Fruit fly (Drosophila melanogaster): ENCODE data around the gene GstT3.

Gene GstT3

dm6 chrX:20481404-20481803 is 14.1 kb downstream of the GstT3 start (continued):
- TF ChIP-seq croc (GFP tag; conservative IDR thresholded peaks at IDR 0.05), result no peak
- no peak for TF ChIP-seq MESR4 (GFP tag; optimal IDR thresholded peaks at IDR 0.05)
- TF ChIP-seq CG12071 (GFP tag; optimal IDR thresholded peaks at IDR 0.05), result no peak
- TF ChIP-seq CG10321 (GFP tag; IDR thresholded peaks at IDR 0.05), result no peak
- no peak for TF ChIP-seq CG7372 (GFP tag; IDR thresholded peaks at IDR 0.05)
- peak; percentile 6 for TF ChIP-seq sens (GFP tag)
- TF ChIP-seq CG13775 (GFP tag; optimal IDR thresholded peaks at IDR 0.05), result no peak
- TF ChIP-seq slp2 (GFP tag; optimal IDR thresholded peaks at IDR 0.05), result no peak
- TF ChIP-seq Gug (GFP tag; IDR thresholded peaks at IDR 0.05), result no peak
- TF ChIP-seq Xbp1 (GFP tag; optimal IDR thresholded peaks at IDR 0.05), result no peak
- TF ChIP-seq mirr (GFP tag; optimal IDR thresholded peaks at IDR 0.05), result peak; percentile 39
- no peak for TF ChIP-seq CG6683 (GFP tag; optimal IDR thresholded peaks at IDR 0.05)
- no peak for TF ChIP-seq CG17361 (GFP tag; IDR thresholded peaks at IDR 0.05)
- TF ChIP-seq CG34224 (GFP tag; IDR thresholded peaks at IDR 0.05; ENCODE audit: partially characterized antibody), result no peak
- no peak for TF ChIP-seq CG18619 (GFP tag; optimal IDR thresholded peaks at IDR 0.05)
- TF ChIP-seq Neu2 (GFP tag; optimal IDR thresholded peaks at IDR 0.05; ENCODE audit: borderline replicate concordance), result no peak
- TF ChIP-seq ase (GFP tag; IDR thresholded peaks at IDR 0.05), result 0 out of 3 replicates have a peak, but pooled peaks have one; percentile 15
- TF ChIP-seq Dp (GFP tag; optimal IDR thresholded peaks at IDR 0.05), result no peak
- no peak for TF ChIP-seq Atf3 (GFP tag; optimal IDR thresholded peaks at IDR 0.05)
- no peak for TF ChIP-seq chn (GFP tag; optimal IDR thresholded peaks at IDR 0.05)
- no peak for TF ChIP-seq repo (GFP tag; optimal IDR thresholded peaks at IDR 0.05)
- no peak for TF ChIP-seq Scr (GFP tag; IDR thresholded peaks at IDR 0.05; ENCODE audit: partially characterized antibody)
- no peak for TF ChIP-seq cas (GFP tag; IDR thresholded peaks at IDR 0.05)
- no peak for TF ChIP-seq amos (GFP tag; IDR thresholded peaks at IDR 0.05; ENCODE audit: partially characterized antibody)
- no peak for TF ChIP-seq fu2 (GFP tag; optimal IDR thresholded peaks at IDR 0.05)
- TF ChIP-seq ssp (GFP tag; IDR thresholded peaks at IDR 0.05), result no peak
- no peak for TF ChIP-seq chif (GFP tag; optimal IDR thresholded peaks at IDR 0.05)
- TF ChIP-seq gt (GFP tag; IDR thresholded peaks at IDR 0.05), result no peak
- TF ChIP-seq sd (tag; optimal IDR thresholded peaks at IDR 0.05), result peak; percentile 79
- TF ChIP-seq sqz (GFP tag; optimal IDR thresholded peaks at IDR 0.05), result peak; percentile 14
- peak; percentile 19 for TF ChIP-seq grn (GFP tag; optimal IDR thresholded peaks at IDR 0.05)
- TF ChIP-seq CG11085 (GFP tag; IDR thresholded peaks at IDR 0.05), result no peak
- no peak for TF ChIP-seq slou (GFP tag; optimal IDR thresholded peaks at IDR 0.05)
- no peak for TF ChIP-seq CG8944 (GFP tag; optimal IDR thresholded peaks at IDR 0.05)
- TF ChIP-seq seq (GFP tag; IDR thresholded peaks at IDR 0.05), result no peak
- no peak for TF ChIP-seq Eip74EF (GFP tag; optimal IDR thresholded peaks at IDR 0.05)
- TF ChIP-seq CG8290 (GFP tag; optimal IDR thresholded peaks at IDR 0.05), result no peak
- TF ChIP-seq CG8290 (tag; optimal IDR thresholded peaks at IDR 0.05), result peak in 1 of 2 experiments; percentile 29
- no peak for TF ChIP-seq CG4404 (GFP tag; IDR thresholded peaks at IDR 0.05)
- no peak for TF ChIP-seq toy (GFP tag; IDR thresholded peaks at IDR 0.05)
- TF ChIP-seq CG4854 (GFP tag; optimal IDR thresholded peaks at IDR 0.05), result no peak
- TF ChIP-seq nom (GFP tag; optimal IDR thresholded peaks at IDR 0.05), result no peak
- TF ChIP-seq fd96Cb (tag; optimal IDR thresholded peaks at IDR 0.05), result no peak
- no peak for TF ChIP-seq CG15514 (GFP tag; optimal IDR thresholded peaks at IDR 0.05)
- no peak for TF ChIP-seq so (GFP tag; IDR thresholded peaks at IDR 0.05)
- no peak for TF ChIP-seq CG1792 (GFP tag; optimal IDR thresholded peaks at IDR 0.05)
- no peak for TF ChIP-seq MBD-R2 (GFP tag; IDR thresholded peaks at IDR 0.05)
- TF ChIP-seq crc (GFP tag; optimal IDR thresholded peaks at IDR 0.05), result no peak
- TF ChIP-seq CG8924 (tag; optimal IDR thresholded peaks at IDR 0.05), result no peak
- no peak for TF ChIP-seq tin (GFP tag; optimal IDR thresholded peaks at IDR 0.05)
- no peak for TF ChIP-seq Nf-YB (GFP tag; optimal IDR thresholded peaks at IDR 0.05)
- TF ChIP-seq caup (GFP tag; optimal IDR thresholded peaks at IDR 0.05; ENCODE audit: severe bottlenecking), result no peak

Measured in whole organism, embryonic.